Fruit fly (Drosophila melanogaster) whole organism, embryonic: ENCODE measurements around the gene CG13077.

ENCODE experiments used
- Ada2b ChIP-seq: fragments of 200-800 bp; sonication (Bioruptor generic); IDR thresholded peaks from 2 replicates; pipeline ENCODE4 v1.3.6; 2022; ENCODE audit warnings: missing biosample characterization, missing genetic modification characterization
- Atf3 ChIP-seq: fragments of 200-800 bp; sonication (Bioruptor generic); optimal IDR thresholded peaks from 3 replicates; lab custom pipeline; 2016; ENCODE audit warnings: missing biosample characterization, missing genetic modification characterization
- CG10267 ChIP-seq: fragments of 200-800 bp; sonication (Bioruptor generic); optimal IDR thresholded peaks from 2 replicates; lab custom pipeline; 2018; ENCODE audit warnings: missing biosample characterization, mild to moderate bottlenecking, missing genetic modification characterization, moderate library complexity
- CG10543 ChIP-seq: fragments of 200-800 bp; sonication (Bioruptor generic); optimal IDR thresholded peaks from 3 replicates; lab custom pipeline; 2017; ENCODE audit warnings: missing biosample characterization, mild to moderate bottlenecking, missing genetic modification characterization, moderate library complexity
- CG10959 ChIP-seq: fragments of 200-800 bp; sonication (Bioruptor generic); IDR thresholded peaks from 2 replicates; pipeline ENCODE4 v1.3.6; 2022; ENCODE audit warnings: missing biosample characterization, missing genetic modification characterization
- CG12104 ChIP-seq: fragments of 200-800 bp; sonication (Bioruptor generic); optimal IDR thresholded peaks from 3 replicates; lab custom pipeline; 2016; ENCODE audit warnings: missing biosample characterization, missing genetic modification characterization
- CG12744 ChIP-seq: fragments of 200-800 bp; sonication (Bioruptor generic); optimal IDR thresholded peaks from 2 replicates; lab custom pipeline; 2016; ENCODE audit warnings: missing biosample characterization, missing genetic modification characterization
- CG13424 ChIP-seq: fragments of 200-800 bp; sonication (Bioruptor generic); optimal IDR thresholded peaks from 2 replicates; lab custom pipeline; 2019; ENCODE audit warnings: missing biosample characterization, mild to moderate bottlenecking, missing genetic modification characterization, moderate library complexity
- CG13624 ChIP-seq: fragments of 200-800 bp; sonication (Bioruptor generic); optimal IDR thresholded peaks from 2 replicates; lab custom pipeline; 2016; ENCODE audit warnings: missing biosample characterization, missing genetic modification characterization
- CG14965 ChIP-seq: fragments of 200-800 bp; sonication (Bioruptor generic); optimal IDR thresholded peaks from 2 replicates; lab custom pipeline; 2016; ENCODE audit warnings: missing biosample characterization, missing genetic modification characterization, borderline replicate concordance
- CG15479 ChIP-seq: fragments of 200-800 bp; sonication (Bioruptor generic); optimal IDR thresholded peaks from 3 replicates; lab custom pipeline; 2019; ENCODE audit warnings: missing biosample characterization, mild to moderate bottlenecking, missing genetic modification characterization, moderate library complexity
- CG2199 ChIP-seq: fragments of 200-800 bp; sonication (Bioruptor generic); IDR thresholded peaks from 3 replicates; pipeline ENCODE4 v1.3.6; 2022; ENCODE audit warnings: missing biosample characterization, missing genetic modification characterization
- CG31365 ChIP-seq: fragments of 200-800 bp; sonication (Bioruptor generic); optimal IDR thresholded peaks from 2 replicates; lab custom pipeline; 2018; ENCODE audit warnings: missing biosample characterization, mild to moderate bottlenecking, missing genetic modification characterization
- CG32532 ChIP-seq: fragments of 200-800 bp; sonication (Bioruptor generic); IDR thresholded peaks from 2 replicates; pipeline ENCODE4 v1.3.6; 2022; ENCODE audit warnings: missing biosample characterization, missing genetic modification characterization
- CG4404 ChIP-seq: fragments of 200-800 bp; sonication (Bioruptor generic); IDR thresholded peaks from 2 replicates; pipeline ENCODE4 v1.3.6; 2022; ENCODE audit warnings: missing biosample characterization, missing genetic modification characterization
- CG4424 ChIP-seq: fragments of 200-800 bp; sonication (Bioruptor generic); optimal IDR thresholded peaks from 3 replicates; lab custom pipeline; 2016; ENCODE audit warnings: missing biosample characterization, missing genetic modification characterization
- CG4617 ChIP-seq: fragments of 200-800 bp; sonication (Bioruptor generic); optimal IDR thresholded peaks from 3 replicates; lab custom pipeline; 2016; ENCODE audit warnings: missing biosample characterization, missing genetic modification characterization, borderline replicate concordance
- CG6175 ChIP-seq: fragments of 200-800 bp; sonication (Bioruptor generic); IDR thresholded peaks from 3 replicates; pipeline ENCODE4 v1.3.6; 2022; ENCODE audit warnings: missing biosample characterization, missing genetic modification characterization
- CG6254 ChIP-seq: fragments of 200-800 bp; sonication (Bioruptor generic); optimal IDR thresholded peaks from 3 replicates; lab custom pipeline; 2017; ENCODE audit warnings: mild to moderate bottlenecking, missing biosample characterization, missing genetic modification reagents, missing genetic modification characterization
- CG7357 ChIP-seq: fragments of 200-800 bp; sonication (Bioruptor generic); IDR thresholded peaks from 3 replicates; pipeline ENCODE4 v1.3.6; 2022; ENCODE audit warnings: missing biosample characterization, missing genetic modification characterization
- CG8478 ChIP-seq: fragments of >200 bp; optimal IDR thresholded peaks from 2 replicates; lab custom pipeline; 2018
- Camta ChIP-seq: fragments of 200-800 bp; sonication (Bioruptor generic); optimal IDR thresholded peaks from 2 replicates; lab custom pipeline; 2016; ENCODE audit warnings: missing biosample characterization, missing genetic modification characterization
- CoRest ChIP-seq: fragments of 200-800 bp; sonication (Bioruptor generic); optimal IDR thresholded peaks from 3 replicates; lab custom pipeline; 2018; ENCODE audit warnings: missing biosample characterization, mild to moderate bottlenecking, missing genetic modification characterization, moderate library complexity
- CrebB ChIP-seq: fragments of 200-800 bp; sonication (Bioruptor generic); optimal IDR thresholded peaks from 3 replicates; lab custom pipeline; 2018; ENCODE audit warnings: missing biosample characterization, mild to moderate bottlenecking, missing genetic modification characterization
- Drgx ChIP-seq: fragments of 200-800 bp; sonication (Bioruptor generic); IDR thresholded peaks from 2 replicates; pipeline ENCODE4 v1.3.6; 2022; ENCODE audit warnings: missing biosample characterization, missing genetic modification characterization
- Hmr ChIP-seq: fragments of 200-800 bp; sonication (Bioruptor generic); optimal IDR thresholded peaks from 3 replicates; lab custom pipeline; 2017; ENCODE audit warnings: mild to moderate bottlenecking, missing biosample characterization, missing genetic modification reagents, missing genetic modification characterization
- Hr51 ChIP-seq, 2 experiments: fragments of 200-800 bp; sonication (Bioruptor generic); optimal IDR thresholded peaks; 2 replicates in 1 of 2; 3 replicates in 1 of 2; lab custom pipeline; 2016 to 2018; ENCODE audit warnings: missing biosample characterization in 2 of 2, missing genetic modification characterization in 2 of 2, mild to moderate bottlenecking in 1 of 2, moderate library complexity in 1 of 2
- Lhr ChIP-seq: fragments of 200-800 bp; sonication (Bioruptor generic); optimal IDR thresholded peaks from 3 replicates; lab custom pipeline; 2017; ENCODE audit warnings: mild to moderate bottlenecking, missing biosample characterization, missing genetic modification reagents, missing genetic modification characterization
- Max ChIP-seq: fragments of 200-800 bp; sonication (Bioruptor generic); optimal IDR thresholded peaks from 2 replicates; lab custom pipeline; 2016; ENCODE audit warnings: missing biosample characterization, mild to moderate bottlenecking, missing genetic modification characterization
- Opbp ChIP-seq: fragments of 200-800 bp; sonication (Bioruptor generic); IDR thresholded peaks from 3 replicates; pipeline ENCODE4 v1.3.6; 2022; ENCODE audit warnings: missing biosample characterization, missing genetic modification characterization; ENCODE audit not compliant: partially characterized antibody
- Xrp1 ChIP-seq: fragments of 200-800 bp; sonication (Bioruptor generic); IDR thresholded peaks from 2 replicates; pipeline ENCODE4 v1.3.6; 2022; ENCODE audit warnings: missing biosample characterization, missing genetic modification characterization
- al ChIP-seq: fragments of 200-800 bp; sonication (Bioruptor generic); IDR thresholded peaks from 2 replicates; pipeline ENCODE4 v1.3.6; 2022; ENCODE audit warnings: missing biosample characterization, missing genetic modification characterization
- bab2 ChIP-seq: fragments of 200-800 bp; sonication (Bioruptor generic); optimal IDR thresholded peaks from 2 replicates; lab custom pipeline; 2016; ENCODE audit warnings: missing biosample characterization, missing genetic modification characterization
- bsh ChIP-seq, 2 experiments: fragments of 200-800 bp; sonication (Bioruptor generic); optimal IDR thresholded peaks; 2 replicates each; lab custom pipeline; 2017 to 2018; ENCODE audit warnings: mild to moderate bottlenecking in 2 of 2, missing biosample characterization in 2 of 2, missing genetic modification characterization in 2 of 2, moderate library complexity in 1 of 2
- cad ChIP-seq: fragments of >200 bp; optimal IDR thresholded peaks from 2 replicates; lab custom pipeline; 2017; ENCODE audit warnings: missing biosample characterization, missing genetic modification characterization
- chif ChIP-seq, 2 experiments: fragments of 200-800 bp; sonication (Bioruptor generic); optimal IDR thresholded peaks; 3 replicates each; lab custom pipeline; 2016; ENCODE audit warnings: missing biosample characterization in 2 of 2, missing genetic modification characterization in 2 of 2
- chinmo ChIP-seq: fragments of 200-800 bp; sonication (Bioruptor generic); IDR thresholded peaks from 4 replicates; pipeline ENCODE4 v1.3.6; 2022; ENCODE audit warnings: missing biosample characterization, missing genetic modification characterization; ENCODE audit not compliant: partially characterized antibody
- chm ChIP-seq: fragments of 200-800 bp; sonication (Bioruptor generic); IDR thresholded peaks from 2 replicates; pipeline ENCODE4 v1.3.6; 2022; ENCODE audit warnings: missing biosample characterization, missing genetic modification characterization
- dimm ChIP-seq: fragments of 200-800 bp; sonication (Bioruptor generic); IDR thresholded peaks from 2 replicates; pipeline ENCODE4 v1.3.6; 2022; ENCODE audit warnings: missing biosample characterization, missing genetic modification characterization
- dmrt11E ChIP-seq: fragments of 200-800 bp; sonication (Bioruptor generic); optimal IDR thresholded peaks from 3 replicates; lab custom pipeline; 2018; ENCODE audit warnings: missing biosample characterization, mild to moderate bottlenecking, missing genetic modification characterization, moderate library complexity
- dysf ChIP-seq: fragments of 200-800 bp; sonication (Bioruptor generic); IDR thresholded peaks from 3 replicates; pipeline ENCODE4 v1.3.6; 2022; ENCODE audit warnings: missing biosample characterization, missing genetic modification characterization
- gcm ChIP-seq: fragments of 200-800 bp; sonication (Bioruptor generic); optimal IDR thresholded peaks from 2 replicates; lab custom pipeline; 2019; ENCODE audit warnings: missing biosample characterization, mild to moderate bottlenecking, missing genetic modification characterization, moderate library complexity
- ham ChIP-seq: fragments of 200-800 bp; sonication (Bioruptor generic); IDR thresholded peaks from 2 replicates; pipeline ENCODE4 v1.3.6; 2022; ENCODE audit warnings: missing biosample characterization, missing genetic modification characterization
- knrl ChIP-seq: fragments of 200-800 bp; sonication (Bioruptor generic); IDR thresholded peaks from 3 replicates; pipeline ENCODE4 v1.3.6; 2022; ENCODE audit warnings: missing biosample characterization, missing genetic modification characterization; ENCODE audit not compliant: partially characterized antibody
- mirr ChIP-seq: fragments of 200-800 bp; sonication (Bioruptor generic); optimal IDR thresholded peaks from 3 replicates; lab custom pipeline; 2018; ENCODE audit warnings: missing biosample characterization, mild to moderate bottlenecking, missing genetic modification characterization
- nau ChIP-seq: fragments of 200-800 bp; sonication (Bioruptor generic); optimal IDR thresholded peaks from 3 replicates; lab custom pipeline; 2017; ENCODE audit warnings: missing biosample characterization, mild to moderate bottlenecking, missing genetic modification characterization, missing genetic modification reagents
- run ChIP-seq: fragments of 200-800 bp; sonication (Bioruptor generic); optimal IDR thresholded peaks from 3 replicates; lab custom pipeline; 2018; ENCODE audit warnings: missing biosample characterization, mild to moderate bottlenecking, missing genetic modification characterization
- slou ChIP-seq: fragments of 200-800 bp; sonication (Bioruptor generic); optimal IDR thresholded peaks from 3 replicates; lab custom pipeline; 2016; ENCODE audit warnings: missing biosample characterization, missing genetic modification characterization
- sqz ChIP-seq: fragments of 200-800 bp; sonication (Bioruptor generic); optimal IDR thresholded peaks from 3 replicates; lab custom pipeline; 2018; ENCODE audit warnings: missing biosample characterization, mild to moderate bottlenecking, missing genetic modification characterization
- tx ChIP-seq: fragments of 200-800 bp; sonication (Bioruptor generic); optimal IDR thresholded peaks from 2 replicates; lab custom pipeline; 2016; ENCODE audit warnings: missing biosample characterization, missing genetic modification characterization

CG13077 gene

dm6 chr2L:19533247-19533646, 32.4 kb upstream of the CG13077 start, which contains the start of gene CG33116 (continued):
- TF ChIP-seq cad (GFP tag; lab: Kevin White, UChicago) (no peak), CG32532 (GFP tag; lab: Robert Waterston, UW) (peak; percentile 82), al (GFP tag; lab: Robert Waterston, UW) (peak; percentile 51), dimm (GFP tag; lab: Robert Waterston, UW) (peak; percentile 37; the same call in 1 of the 2 replicates), CrebB (peak; percentile 68), CG6254 (peak; percentile 62), CG13624 (GFP tag; lab: Kevin White, UChicago) (peak; percentile 85), slou (GFP tag; lab: Kevin White, UChicago) (peak; percentile 77), CG14965 (GFP tag; lab: Kevin White, UChicago) (peak; percentile 44), chm (GFP tag; lab: Robert Waterston, UW) (peak; percentile 86), CG12104 (peak; percentile 39), tx (GFP tag; lab: Kevin White, UChicago) (peak; percentile 79), ham (GFP tag; lab: Robert Waterston, UW) (no peak), knrl (GFP tag; lab: Robert Waterston, UW) (0 out of 3 replicates have a peak, but pooled peaks have one; percentile 34), CG4404 (GFP tag; lab: Robert Waterston, UW) (peak; percentile 66), CG13424 (tag; lab: Kevin White, UChicago) (peak; percentile 76), CG10543 (GFP tag; lab: Kevin White, UChicago) (peak; percentile 49), CG6175 (GFP tag; lab: Robert Waterston, UW) (peak; percentile 62; the same call in 1 of the 3 replicates), bab2 (GFP tag; lab: Kevin White, UChicago) (peak; percentile 81), CG10959 (GFP tag; lab: Robert Waterston, UW) (0 out of 2 replicates have a peak, but pooled peaks have one; percentile 32), CG4424 (GFP tag; lab: Kevin White, UChicago) (peak; percentile 86), chif (GFP tag; optimal IDR thresholded peaks at IDR 0.05; lab: Kevin White, UChicago) (peak; percentile 80 to 81), CG10267 (tag; lab: Kevin White, UChicago) (peak; percentile 97), Max (GFP tag; lab: Kevin White, UChicago) (peak; percentile 80), CG31365 (peak; percentile 37), CG7357 (GFP tag; lab: Robert Waterston, UW) (peak; percentile 51; the same call in 1 of the 3 replicates), Camta (GFP tag; lab: Kevin White, UChicago) (peak; percentile 78), CG2199 (peak; percentile 89; the same call in 2 of the 3 replicates), CoRest (tag; lab: Kevin White, UChicago) (peak; percentile 80), Opbp (GFP tag; lab: Robert Waterston, UW) (peak; percentile 65; the same call in 2 of the 3 replicates), CG8478 (no peak), dysf (GFP tag; lab: Robert Waterston, UW) (peak; percentile 80), sqz (GFP tag; lab: Kevin White, UChicago) (peak; percentile 88), Ada2b (GFP tag; lab: Robert Waterston, UW) (peak; percentile 59; the same call in 1 of the 2 replicates), CG12744 (GFP tag; lab: Kevin White, UChicago) (peak; percentile 71), Drgx (GFP tag; lab: Robert Waterston, UW) (peak; percentile 77), dmrt11E (tag; lab: Kevin White, UChicago) (peak; percentile 81), Hmr (GFP tag; lab: Kevin White, UChicago) (peak; percentile 88), nau (GFP tag; lab: Kevin White, UChicago) (no peak), mirr (GFP tag; lab: Kevin White, UChicago) (peak; percentile 34), bsh (GFP tag; optimal IDR thresholded peaks at IDR 0.05; lab: Kevin White, UChicago) (peak; percentile 66 to 80), gcm (GFP tag; lab: Kevin White, UChicago) (peak; percentile 72), chinmo (GFP tag; lab: Robert Waterston, UW) (0 out of 4 replicates have a peak, but pooled peaks have one; percentile 46), run (tag; lab: Kevin White, UChicago) (peak; percentile 41), Atf3 (peak; percentile 70), Xrp1 (GFP tag; lab: Robert Waterston, UW) (peak; percentile 77), Lhr (GFP tag; lab: Kevin White, UChicago) (peak; percentile 44), CG15479 (GFP tag; lab: Kevin White, UChicago) (peak; percentile 41), CG4617 (peak; percentile 71), Hr51 (GFP tag; optimal IDR thresholded peaks at IDR 0.05; lab: Kevin White, UChicago) (peak; percentile 75 to 76)
